Fruit fly (Drosophila melanogaster): ENCODE measurements around the gene Pgant35A.

- no peak for TF ChIP-seq Dll (optimal IDR thresholded peaks at IDR 0.05)
- no peak for TF ChIP-seq EcR (GFP tag; optimal IDR thresholded peaks at IDR 0.05)
- no peak for TF ChIP-seq usp (GFP tag; optimal IDR thresholded peaks at IDR 0.05)
- TF ChIP-seq psq (optimal IDR thresholded peaks at IDR 0.05) = no peak
- TF ChIP-seq pan (optimal IDR thresholded peaks at IDR 0.05) = no peak
Observed at dm6 chr2L:14316704-14317103, 42.3 kb upstream of the Pgant35A start.
